Worm (Caenorhabditis elegans) whole organism, mixed stage, embryonic: Measurements from ENCODE around the gene T19C3.5.
A peak's percentile ranks its signal among the peaks of the same experiment; 100 is the strongest.

Experiments
- blmp-1 ChIP-seq: fragments of 150-350 bp; optimal IDR thresholded peaks from 2 replicates; lab custom pipeline; 2014; ENCODE audit warnings: missing biosample characterization, missing genetic modification characterization
- ceh-39 ChIP-seq: fragments of 150-350 bp; optimal IDR thresholded peaks from 2 replicates; lab custom pipeline; 2014; ENCODE audit warnings: missing biosample characterization, missing genetic modification characterization
- ces-1 ChIP-seq: fragments of 150-350 bp; optimal IDR thresholded peaks from 2 replicates; lab custom pipeline; 2014; ENCODE audit warnings: missing biosample characterization, missing genetic modification reagents, missing genetic modification characterization
- elt-1 ChIP-seq: sonication (generic microtip); optimal IDR thresholded peaks from 2 replicates; lab custom pipeline; 2017; ENCODE audit warnings: missing genetic modification characterization, mild to moderate bottlenecking, missing compliant biosample characterization, antibody characterized with exemption, moderate library complexity, borderline replicate concordance; ENCODE audit not compliant: insufficient read depth
- flh-1 ChIP-seq: fragments of 200-800 bp; sonication (Bioruptor generic); optimal IDR thresholded peaks from 2 replicates; lab custom pipeline; 2018; ENCODE audit warnings: mild to moderate bottlenecking, missing genetic modification characterization, moderate library complexity, missing compliant biosample characterization
- lsy-2 ChIP-seq: fragments of 150-350 bp; optimal IDR thresholded peaks from 2 replicates; lab custom pipeline; 2014; ENCODE audit warnings: missing biosample characterization, missing genetic modification characterization
- pha-4 ChIP-seq: fragments of 150-350 bp; optimal IDR thresholded peaks from 2 replicates; lab custom pipeline; 2018; ENCODE audit warnings: missing biosample characterization, missing genetic modification reagents, missing genetic modification characterization
- snpc-4 ChIP-seq: fragments of 150-350 bp; optimal IDR thresholded peaks from 2 replicates; lab custom pipeline; 2014; ENCODE audit warnings: missing biosample characterization, missing genetic modification characterization
- unc-39 ChIP-seq: fragments of 150-350 bp; optimal IDR thresholded peaks from 2 replicates; lab custom pipeline; 2014; ENCODE audit warnings: missing biosample characterization, missing genetic modification characterization
- unc-62 ChIP-seq: fragments of 150-350 bp; optimal IDR thresholded peaks from 2 replicates; lab custom pipeline; 2014; ENCODE audit warnings: missing biosample characterization, missing genetic modification reagents, missing genetic modification characterization

- TF ChIP-seq unc-62 (GFP tag; lab: Kevin White, UChicago) = no peak
- TF ChIP-seq blmp-1 (tag; lab: Kevin White, UChicago) = no peak
- TF ChIP-seq unc-39 (tag; lab: Kevin White, UChicago) = no peak
- TF ChIP-seq lsy-2 (tag; lab: Kevin White, UChicago) = no peak
- TF ChIP-seq ces-1 (GFP tag; lab: Kevin White, UChicago) = peak; percentile 53
- TF ChIP-seq flh-1 (GFP tag; lab: Kevin White, UChicago) = no peak
- no peak for TF ChIP-seq snpc-4 (tag; lab: Kevin White, UChicago)
- no peak for TF ChIP-seq pha-4 (tag; lab: Kevin White, UChicago)
- TF ChIP-seq ceh-39 = no peak
- no peak for TF ChIP-seq elt-1 (tag; lab: Kevin White, UChicago)
These were observed 15.0 kb downstream of the T19C3.5 start for ce11 chrIII:612759-613158.
